Fruit fly (Drosophila melanogaster): ENCODE results near the gene sqz.

Gene sqz

dm6 chr3R:19153502-19153983 is 10.5 kb upstream of the sqz start, which contains the start of gene CG5835 (continued):
- TF ChIP-seq Scr (GFP tag; IDR thresholded peaks at IDR 0.05; ENCODE audit: partially characterized antibody) (0 out of 2 replicates have a peak, but pooled peaks have one; percentile 12), CG2129 (GFP tag; IDR thresholded peaks at IDR 0.05; ENCODE audit: partially characterized antibody) (no peak), CG3838 (GFP tag; optimal IDR thresholded peaks at IDR 0.05) (no peak), CG30403 (GFP tag; optimal IDR thresholded peaks at IDR 0.05) (peak; percentile 41), CG10431 (GFP tag; optimal IDR thresholded peaks at IDR 0.05) (no peak), cas (GFP tag; IDR thresholded peaks at IDR 0.05) (no peak), HLH54F (GFP tag; optimal IDR thresholded peaks at IDR 0.05) (no peak), CG1529 (GFP tag; optimal IDR thresholded peaks at IDR 0.05) (no peak), TFAM (GFP tag; optimal IDR thresholded peaks at IDR 0.05) (no peak), ap (GFP tag; IDR thresholded peaks at IDR 0.05) (no peak), Poxn (GFP tag; IDR thresholded peaks at IDR 0.05) (no peak), h (optimal IDR thresholded peaks at IDR 0.05) (no peak), D (optimal IDR thresholded peaks at IDR 0.05) (no peak), D (GFP tag; optimal IDR thresholded peaks at IDR 0.05) (no peak), CG2202 (tag; optimal IDR thresholded peaks at IDR 0.05) (no peak), stwl (tag; optimal IDR thresholded peaks at IDR 0.05) (peak; percentile 10), CG3847 (GFP tag; IDR thresholded peaks at IDR 0.05) (no peak), hth (optimal IDR thresholded peaks at IDR 0.05) (no peak), CG31365 (tag; optimal IDR thresholded peaks at IDR 0.05) (peak; percentile 19), lov (optimal IDR thresholded peaks at IDR 0.05) (no peak), lov (GFP tag; IDR thresholded peaks at IDR 0.05) (no peak), sim (GFP tag; IDR thresholded peaks at IDR 0.05) (no peak), croc (GFP tag; conservative IDR thresholded peaks at IDR 0.05) (no peak), Lpt (GFP tag; optimal IDR thresholded peaks at IDR 0.05) (no peak), CG15479 (GFP tag; optimal IDR thresholded peaks at IDR 0.05) (no peak), Ravus (GFP tag; IDR thresholded peaks at IDR 0.05) (no peak), dmrt99B (tag; optimal IDR thresholded peaks at IDR 0.05) (peak; percentile 22), Jarid2 (GFP tag; optimal IDR thresholded peaks at IDR 0.05) (peak; percentile 89), corto (GFP tag; optimal IDR thresholded peaks at IDR 0.05) (no peak), lbe (GFP tag; optimal IDR thresholded peaks at IDR 0.05) (no peak), CG1602 (GFP tag; optimal IDR thresholded peaks at IDR 0.05) (no peak), CG7745 (tag; optimal IDR thresholded peaks at IDR 0.05) (no peak), cwo (GFP tag; optimal IDR thresholded peaks at IDR 0.05) (peak; percentile 13), CG14050 (GFP tag; IDR thresholded peaks at IDR 0.05) (no peak), dimm (GFP tag; IDR thresholded peaks at IDR 0.05) (no peak), CG10209 (GFP tag; optimal IDR thresholded peaks at IDR 0.05) (no peak), Sry-δ (GFP tag; optimal IDR thresholded peaks at IDR 0.05) (no peak), CG11247 (GFP tag; IDR thresholded peaks at IDR 0.05) (no peak), CG14014 (GFP tag; IDR thresholded peaks at IDR 0.05) (0 out of 2 replicates have a peak, but pooled peaks have one; percentile 13), Bteb2 (GFP tag; optimal IDR thresholded peaks at IDR 0.05) (no peak), CG14710 (tag; optimal IDR thresholded peaks at IDR 0.05) (peak; percentile 1), NC2α (GFP tag; optimal IDR thresholded peaks at IDR 0.05) (no peak), CG9876 (GFP tag; optimal IDR thresholded peaks at IDR 0.05) (no peak), gro (GFP tag; optimal IDR thresholded peaks at IDR 0.05) (no peak), prd (optimal IDR thresholded peaks at IDR 0.05) (no peak), prd (GFP tag; IDR thresholded peaks at IDR 0.05) (no peak), tap (tag; optimal IDR thresholded peaks at IDR 0.05) (no peak), HHEX (GFP tag; optimal IDR thresholded peaks at IDR 0.05) (peak; percentile 10), rib (GFP tag; IDR thresholded peaks at IDR 0.05) (0 out of 2 replicates have a peak, but pooled peaks have one; percentile 65), tup (GFP tag; optimal IDR thresholded peaks at IDR 0.05) (no peak), CG4707 (GFP tag; optimal IDR thresholded peaks at IDR 0.05) (no peak), pfk (GFP tag; optimal IDR thresholded peaks at IDR 0.05) (no peak), onecut (GFP tag; IDR thresholded peaks at IDR 0.05) (no peak)

Data from whole organism, embryonic.